Worm (Caenorhabditis elegans): ENCODE measurements around the gene C13C4.7.

The C13C4.7 gene

ce11 chrV:12088773-12089172 lies 31.5 kb downstream of the C13C4.7 start, which contains the start of gene R07B7.12:
R07B7.12 (plus strand) TSS chrV:12089073.
- TF ChIP-seq him-1 (tag; optimal IDR thresholded peaks at IDR 0.05): no peak
- no peak for TF ChIP-seq dao-5 (tag; optimal IDR thresholded peaks at IDR 0.05)

- TF ChIP-seq dao-5 (tag; optimal IDR thresholded peaks at IDR 0.05): no peak
- TF ChIP-seq him-1 (tag; optimal IDR thresholded peaks at IDR 0.05): no peak
- no peak for TF ChIP-seq W03F9.2 (tag; optimal IDR thresholded peaks at IDR 0.05)
Observed at ce11 chrV:12086934-12087333, 33.3 kb downstream of the C13C4.7 start, which contains the start of gene gana-1. gana-1 (plus strand) TSS chrV:12087234.

ce11 chrV:12085867-12086634 lies 34.2 kb downstream of the C13C4.7 start:
- TF ChIP-seq W03F9.2 (tag; optimal IDR thresholded peaks at IDR 0.05): no peak
- TF ChIP-seq him-1 (tag; optimal IDR thresholded peaks at IDR 0.05): no peak
- TF ChIP-seq dao-5 (tag; optimal IDR thresholded peaks at IDR 0.05): no peak

ce11 chrV:12084216-12084615 lies 36.1 kb downstream of the C13C4.7 start, which contains the start of gene R07B7.8:
R07B7.8 (minus strand) TSS chrV:12084316.
- no peak for TF ChIP-seq W03F9.2 (tag; optimal IDR thresholded peaks at IDR 0.05)
- no peak for TF ChIP-seq dao-5 (tag; optimal IDR thresholded peaks at IDR 0.05)

ce11 chrV:12082932-12083331 lies 37.3 kb downstream of the C13C4.7 start, which contains the start of gene R07B7.10:
R07B7.10 (plus strand) TSS chrV:12083216.
- TF ChIP-seq him-1 (tag; optimal IDR thresholded peaks at IDR 0.05): no peak
- no peak for TF ChIP-seq W03F9.2 (tag; optimal IDR thresholded peaks at IDR 0.05)
- TF ChIP-seq dao-5 (tag; optimal IDR thresholded peaks at IDR 0.05): no peak

ce11 chrV:12080274-12080673 lies 40.0 kb downstream of the C13C4.7 start, which contains the start of gene R07B7.9:
R07B7.9 (minus strand) TSS chrV:12080374.
- TF ChIP-seq dao-5 (tag; optimal IDR thresholded peaks at IDR 0.05) (no peak), him-1 (tag; optimal IDR thresholded peaks at IDR 0.05) (no peak)

- TF ChIP-seq him-1 (tag; optimal IDR thresholded peaks at IDR 0.05) (no peak), W03F9.2 (tag; optimal IDR thresholded peaks at IDR 0.05) (no peak)
Observed at ce11 chrV:12075983-12076382, 44.3 kb downstream of the C13C4.7 start.

- TF ChIP-seq W03F9.2 (tag; optimal IDR thresholded peaks at IDR 0.05) (no peak), him-1 (tag; optimal IDR thresholded peaks at IDR 0.05) (no peak), dao-5 (tag; optimal IDR thresholded peaks at IDR 0.05) (no peak)
Observed at ce11 chrV:12074886-12075285, 45.4 kb downstream of the C13C4.7 start, which contains the start of gene R07B7.6. R07B7.6 (minus strand) TSS chrV:12074986.

ce11 chrV:12071483-12071882 lies 48.8 kb downstream of the C13C4.7 start:
- TF ChIP-seq dao-5 (tag; optimal IDR thresholded peaks at IDR 0.05): no peak
- no peak for TF ChIP-seq him-1 (tag; optimal IDR thresholded peaks at IDR 0.05)
- no peak for TF ChIP-seq W03F9.2 (tag; optimal IDR thresholded peaks at IDR 0.05)

ce11 chrV:12070419-12070818 lies 49.9 kb downstream of the C13C4.7 start, which contains the start of gene kmo-1:
kmo-1 (minus strand) TSS chrV:12070519.
- TF ChIP-seq dao-5 (tag; optimal IDR thresholded peaks at IDR 0.05) (no peak), him-1 (tag; optimal IDR thresholded peaks at IDR 0.05) (no peak), W03F9.2 (tag; optimal IDR thresholded peaks at IDR 0.05) (no peak)
